Fruit fly (Drosophila melanogaster) whole organism, prepupa: ENCODE measurements around the gene bero.

Source experiments
- Blimp-1 ChIP-seq: fragments of 200-800 bp; sonication (Bioruptor generic); optimal IDR thresholded peaks from 3 replicates; lab custom pipeline; 2017; ENCODE audit warnings: missing biosample characterization, missing genetic modification characterization, mild to moderate bottlenecking, moderate library complexity, missing genetic modification reagents
- CG15336 ChIP-seq: fragments of 200-800 bp; sonication (Bioruptor generic); IDR thresholded peaks from 2 replicates; pipeline ENCODE4 v1.3.6; 2022; ENCODE audit warnings: missing biosample characterization, missing genetic modification characterization
- CG3919 ChIP-seq: fragments of 200-800 bp; sonication (Bioruptor generic); optimal IDR thresholded peaks from 3 replicates; lab custom pipeline; 2016; ENCODE audit warnings: missing biosample characterization, missing genetic modification characterization
- CG8319 ChIP-seq: fragments of 200-800 bp; sonication (Bioruptor generic); optimal IDR thresholded peaks from 3 replicates; lab custom pipeline; 2016; ENCODE audit warnings: missing biosample characterization, missing genetic modification characterization
- CG8632 ChIP-seq: fragments of 200-800 bp; sonication (Bioruptor generic); optimal IDR thresholded peaks from 3 replicates; lab custom pipeline; 2016; ENCODE audit warnings: missing biosample characterization, missing genetic modification characterization
- Ets96B ChIP-seq: fragments of 200-800 bp; optimal IDR thresholded peaks from 2 replicates; lab custom pipeline; 2019; ENCODE audit warnings: missing biosample characterization, mild to moderate bottlenecking, missing genetic modification characterization, moderate library complexity
- Smox ChIP-seq: fragments of 200-800 bp; sonication (Bioruptor generic); optimal IDR thresholded peaks from 3 replicates; lab custom pipeline; 2016; ENCODE audit warnings: missing biosample characterization, missing genetic modification characterization
- Sox14 ChIP-seq: fragments of 200-800 bp; sonication (Bioruptor generic); optimal IDR thresholded peaks from 3 replicates; lab custom pipeline; 2016; ENCODE audit warnings: missing biosample characterization, missing genetic modification characterization
- Sox15 ChIP-seq: fragments of 200-800 bp; sonication (Bioruptor generic); optimal IDR thresholded peaks from 3 replicates; lab custom pipeline; 2016; ENCODE audit warnings: missing biosample characterization, missing genetic modification characterization
- achi ChIP-seq: fragments of 200-800 bp; sonication (Bioruptor generic); optimal IDR thresholded peaks from 3 replicates; lab custom pipeline; 2016; ENCODE audit warnings: missing biosample characterization, missing genetic modification characterization
- acj6 ChIP-seq: fragments of 200-800 bp; sonication (Bioruptor generic); optimal IDR thresholded peaks from 3 replicates; lab custom pipeline; 2016; ENCODE audit warnings: missing biosample characterization, missing genetic modification characterization
- esn ChIP-seq: fragments of 200-800 bp; sonication (Bioruptor generic); optimal IDR thresholded peaks from 2 replicates; lab custom pipeline; 2016; ENCODE audit warnings: missing biosample characterization, mild to moderate bottlenecking, missing genetic modification characterization, moderate library complexity

DNA sequence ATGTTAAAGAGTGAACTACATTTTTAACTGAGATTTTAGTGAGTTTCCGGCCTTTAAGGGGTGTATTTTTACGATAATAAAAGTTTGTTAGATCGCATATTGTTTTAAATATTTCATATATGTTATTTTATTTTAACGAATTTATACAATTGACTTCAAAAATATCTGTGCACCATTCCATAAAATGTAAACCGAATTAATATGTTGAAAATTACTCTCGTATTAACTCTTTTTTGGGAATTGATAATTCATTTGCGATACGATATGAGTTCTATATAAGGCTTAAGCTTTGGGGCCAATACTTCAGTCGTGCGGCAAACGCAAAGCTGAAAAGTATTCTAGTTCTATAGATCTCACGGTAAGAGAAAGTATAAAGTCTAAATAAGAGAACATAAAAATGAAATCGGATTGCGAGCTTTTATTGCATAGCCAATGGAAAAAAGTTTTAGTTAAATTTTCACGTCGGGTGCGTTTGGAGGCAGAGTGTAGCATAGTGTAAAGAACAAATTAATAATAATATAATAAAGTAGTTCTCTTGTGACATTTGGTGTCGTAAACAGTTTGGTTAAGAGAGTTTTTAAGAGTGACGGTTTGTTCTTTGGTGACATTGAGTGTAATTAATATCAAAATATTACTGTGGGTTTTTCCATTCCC is 34.2 kb upstream of the bero start:
- TF ChIP-seq Blimp-1: no peak
- no peak for TF ChIP-seq acj6 (GFP tag; lab: Kevin White, UChicago)
- no peak for TF ChIP-seq Sox14 (GFP tag; lab: Kevin White, UChicago)
- no peak for TF ChIP-seq Ets96B (tag; lab: Kevin White, UChicago)
- TF ChIP-seq CG3919 (GFP tag; lab: Kevin White, UChicago): no peak
- no peak for TF ChIP-seq achi (GFP tag; lab: Kevin White, UChicago)
- TF ChIP-seq esn (GFP tag; lab: Kevin White, UChicago): no peak
- TF ChIP-seq Smox (GFP tag; lab: Kevin White, UChicago): no peak
- TF ChIP-seq CG8319: no peak
- no peak for TF ChIP-seq Sox15 (GFP tag; lab: Kevin White, UChicago)
- TF ChIP-seq CG15336 (GFP tag; lab: Robert Waterston, UW): no peak
- TF ChIP-seq CG8632 (GFP tag; lab: Kevin White, UChicago): no peak
